Fruit fly (Drosophila melanogaster) whole organism, embryonic: ENCODE data around the gene Scox.

Experiments
- CG10209 ChIP-seq: fragments of 200-800 bp; sonication (Bioruptor generic); optimal IDR thresholded peaks from 3 replicates; lab custom pipeline; 2017; ENCODE audit warnings: missing biosample characterization, mild to moderate bottlenecking, missing genetic modification characterization, missing genetic modification reagents
- CG10959 ChIP-seq: fragments of 200-800 bp; sonication (Bioruptor generic); IDR thresholded peaks from 2 replicates; pipeline ENCODE4 v1.3.6; 2022; ENCODE audit warnings: missing biosample characterization, missing genetic modification characterization
- CG11695 ChIP-seq: fragments of 200-800 bp; sonication (Bioruptor generic); IDR thresholded peaks from 3 replicates; pipeline ENCODE4 v1.3.6; 2022; ENCODE audit warnings: missing biosample characterization, missing genetic modification characterization
- CG12942 ChIP-seq: fragments of 200-800 bp; sonication (Bioruptor generic); optimal IDR thresholded peaks from 3 replicates; lab custom pipeline; 2016; ENCODE audit warnings: missing biosample characterization, missing genetic modification characterization
- CG13424 ChIP-seq: fragments of 200-800 bp; sonication (Bioruptor generic); optimal IDR thresholded peaks from 2 replicates; lab custom pipeline; 2019; ENCODE audit warnings: missing biosample characterization, mild to moderate bottlenecking, missing genetic modification characterization, moderate library complexity
- CG14710 ChIP-seq: fragments of 200-800 bp; sonication (Bioruptor generic); optimal IDR thresholded peaks from 3 replicates; lab custom pipeline; 2019; ENCODE audit warnings: missing biosample characterization, mild to moderate bottlenecking, missing genetic modification characterization, moderate library complexity
- CG15011 ChIP-seq: fragments of 200-800 bp; sonication (Bioruptor generic); optimal IDR thresholded peaks from 3 replicates; lab custom pipeline; 2018; ENCODE audit warnings: missing biosample characterization, mild to moderate bottlenecking, missing genetic modification characterization
- CG17829 ChIP-seq: fragments of 200-800 bp; optimal IDR thresholded peaks from 2 replicates; lab custom pipeline; 2019; ENCODE audit warnings: missing biosample characterization, mild to moderate bottlenecking, missing genetic modification characterization, moderate library complexity
- CG17912 ChIP-seq: fragments of 200-800 bp; sonication (Bioruptor generic); optimal IDR thresholded peaks from 2 replicates; lab custom pipeline; 2018; ENCODE audit warnings: missing biosample characterization, mild to moderate bottlenecking, missing genetic modification characterization
- CG2120 ChIP-seq: fragments of 200-800 bp; sonication (Bioruptor generic); optimal IDR thresholded peaks from 3 replicates; lab custom pipeline; 2016; ENCODE audit warnings: missing biosample characterization, missing genetic modification characterization
- CG2678 ChIP-seq: fragments of 200-800 bp; sonication (Bioruptor generic); optimal IDR thresholded peaks from 3 replicates; lab custom pipeline; 2019; ENCODE audit warnings: missing biosample characterization, mild to moderate bottlenecking, missing genetic modification characterization, moderate library complexity
- CG30431 ChIP-seq: fragments of 200-800 bp; sonication (Bioruptor generic); optimal IDR thresholded peaks from 2 replicates; lab custom pipeline; 2017; ENCODE audit warnings: missing biosample characterization, missing genetic modification characterization
- CG3065 ChIP-seq: fragments of 200-800 bp; sonication (Bioruptor generic); optimal IDR thresholded peaks from 2 replicates; lab custom pipeline; 2016; ENCODE audit warnings: missing biosample characterization, missing genetic modification characterization
- CG32772 ChIP-seq: fragments of 200-800 bp; sonication (Bioruptor generic); IDR thresholded peaks from 2 replicates; pipeline ENCODE4 v1.3.6; 2022; ENCODE audit warnings: missing biosample characterization, missing genetic modification characterization
- CG3281 ChIP-seq: fragments of 200-800 bp; sonication (Bioruptor generic); optimal IDR thresholded peaks from 3 replicates; lab custom pipeline; 2017; ENCODE audit warnings: missing biosample characterization, mild to moderate bottlenecking, missing genetic modification characterization
- CG3838 ChIP-seq: fragments of 200-800 bp; sonication (Bioruptor generic); optimal IDR thresholded peaks from 3 replicates; lab custom pipeline; 2016; ENCODE audit warnings: missing biosample characterization, missing genetic modification characterization
- CG43689 ChIP-seq: fragments of 200-800 bp; sonication (Bioruptor generic); IDR thresholded peaks from 2 replicates; pipeline ENCODE4 v1.3.6; 2022; ENCODE audit warnings: missing biosample characterization, missing genetic modification characterization
- CG6683 ChIP-seq: fragments of 200-800 bp; sonication (Bioruptor generic); optimal IDR thresholded peaks from 2 replicates; lab custom pipeline; 2017; ENCODE audit warnings: missing biosample characterization, mild to moderate bottlenecking, missing genetic modification characterization, missing genetic modification reagents
- CG6791 ChIP-seq: fragments of 200-800 bp; sonication (Bioruptor generic); IDR thresholded peaks from 3 replicates; pipeline ENCODE4 v1.3.6; 2022; ENCODE audit warnings: missing biosample characterization, missing genetic modification characterization; ENCODE audit not compliant: partially characterized antibody
- CG7745 ChIP-seq: fragments of 200-800 bp; sonication (Bioruptor generic); optimal IDR thresholded peaks from 2 replicates; lab custom pipeline; 2018; ENCODE audit warnings: missing biosample characterization, mild to moderate bottlenecking, missing genetic modification characterization, moderate library complexity
- CG9932 ChIP-seq: fragments of 200-800 bp; sonication (Bioruptor generic); IDR thresholded peaks from 2 replicates; pipeline ENCODE4 v1.3.6; 2022; ENCODE audit warnings: missing biosample characterization, missing genetic modification characterization
- D19A ChIP-seq: fragments of 200-800 bp; optimal IDR thresholded peaks from 3 replicates; lab custom pipeline; 2019; ENCODE audit warnings: missing biosample characterization, mild to moderate bottlenecking, missing genetic modification characterization, moderate library complexity
- Drgx ChIP-seq: fragments of 200-800 bp; sonication (Bioruptor generic); IDR thresholded peaks from 2 replicates; pipeline ENCODE4 v1.3.6; 2022; ENCODE audit warnings: missing biosample characterization, missing genetic modification characterization
- HLH4C ChIP-seq: fragments of 200-800 bp; sonication (Bioruptor generic); IDR thresholded peaks from 3 replicates; pipeline ENCODE4 v1.3.6; 2022; ENCODE audit warnings: missing biosample characterization, missing genetic modification characterization; ENCODE audit not compliant: partially characterized antibody
- Hr78 ChIP-seq, 2 experiments: fragments of 200-800 bp in 1 of 2; fragments of >200 bp in 1 of 2; sonication (Bioruptor generic) in 1 of 2; optimal IDR thresholded peaks; 2 replicates each; lab custom pipeline; 2017 to 2019; ENCODE audit warnings: missing biosample characterization in 2 of 2, missing genetic modification characterization in 2 of 2, mild to moderate bottlenecking in 1 of 2, moderate library complexity in 1 of 2
- MESR4 ChIP-seq: fragments of 200-800 bp; sonication (Bioruptor generic); optimal IDR thresholded peaks from 2 replicates; lab custom pipeline; 2018; ENCODE audit warnings: missing biosample characterization, mild to moderate bottlenecking, missing genetic modification characterization, moderate library complexity
- Meics ChIP-seq: fragments of 200-800 bp; sonication (Bioruptor generic); optimal IDR thresholded peaks from 2 replicates; lab custom pipeline; 2017; ENCODE audit warnings: missing biosample characterization, mild to moderate bottlenecking, missing genetic modification characterization
- Pdp1 ChIP-seq, 2 experiments: fragments of 200-800 bp; sonication (Bioruptor generic); optimal IDR thresholded peaks; 3 replicates each; lab custom pipeline; 2016; ENCODE audit warnings: missing biosample characterization in 2 of 2, missing genetic modification characterization in 2 of 2, mild to moderate bottlenecking in 1 of 2, moderate library complexity in 1 of 2
- Rfx ChIP-seq: fragments of 200-800 bp; sonication (Bioruptor generic); IDR thresholded peaks from 2 replicates; pipeline ENCODE4 v1.3.6; 2022; ENCODE audit warnings: missing biosample characterization, missing genetic modification characterization
- chinmo ChIP-seq: fragments of 200-800 bp; sonication (Bioruptor generic); IDR thresholded peaks from 4 replicates; pipeline ENCODE4 v1.3.6; 2022; ENCODE audit warnings: missing biosample characterization, missing genetic modification characterization; ENCODE audit not compliant: partially characterized antibody
- cwo ChIP-seq: fragments of 200-800 bp; sonication (Bioruptor generic); optimal IDR thresholded peaks from 3 replicates; lab custom pipeline; 2017; ENCODE audit warnings: missing biosample characterization, missing genetic modification characterization, mild to moderate bottlenecking, moderate library complexity, missing genetic modification reagents
- grau ChIP-seq: fragments of 200-800 bp; optimal IDR thresholded peaks from 3 replicates; lab custom pipeline; 2019; ENCODE audit warnings: missing biosample characterization, mild to moderate bottlenecking, missing genetic modification characterization, moderate library complexity
- knrl ChIP-seq: fragments of 200-800 bp; sonication (Bioruptor generic); IDR thresholded peaks from 3 replicates; pipeline ENCODE4 v1.3.6; 2022; ENCODE audit warnings: missing biosample characterization, missing genetic modification characterization; ENCODE audit not compliant: partially characterized antibody
- lab ChIP-seq: fragments of 200-800 bp; sonication (Bioruptor generic); optimal IDR thresholded peaks from 3 replicates; lab custom pipeline; 2017; ENCODE audit warnings: missing biosample characterization, missing genetic modification characterization, mild to moderate bottlenecking, moderate library complexity, missing genetic modification reagents
- sens ChIP-seq: fragments of 200-800 bp; sonication (Bioruptor generic); peaks from one replicate; lab custom pipeline; 2016; ENCODE audit warnings: missing biosample characterization, missing genetic modification characterization
- slbo ChIP-seq: fragments of 200-800 bp; sonication (Bioruptor generic); IDR thresholded peaks from 2 replicates; pipeline ENCODE4 v1.3.6; 2022; ENCODE audit warnings: missing biosample characterization, missing genetic modification characterization
- sr ChIP-seq: fragments of 200-800 bp; sonication (Bioruptor generic); IDR thresholded peaks from 3 replicates; pipeline ENCODE4 v1.3.6; 2022; ENCODE audit warnings: missing biosample characterization, missing genetic modification characterization
- stwl ChIP-seq: fragments of 200-800 bp; sonication (Bioruptor generic); optimal IDR thresholded peaks from 3 replicates; lab custom pipeline; 2018; ENCODE audit warnings: missing biosample characterization, mild to moderate bottlenecking, missing genetic modification characterization, moderate library complexity
- wor ChIP-seq: fragments of 200-800 bp; sonication (Bioruptor generic); IDR thresholded peaks from 2 replicates; pipeline ENCODE4 v1.3.6; 2022; ENCODE audit warnings: missing biosample characterization, missing genetic modification characterization
- z ChIP-seq: fragments of 200-800 bp; sonication (Bioruptor generic); IDR thresholded peaks from 3 replicates; pipeline ENCODE4 v1.3.6; 2022; ENCODE audit warnings: missing biosample characterization, missing genetic modification characterization

Scox gene

DNA sequence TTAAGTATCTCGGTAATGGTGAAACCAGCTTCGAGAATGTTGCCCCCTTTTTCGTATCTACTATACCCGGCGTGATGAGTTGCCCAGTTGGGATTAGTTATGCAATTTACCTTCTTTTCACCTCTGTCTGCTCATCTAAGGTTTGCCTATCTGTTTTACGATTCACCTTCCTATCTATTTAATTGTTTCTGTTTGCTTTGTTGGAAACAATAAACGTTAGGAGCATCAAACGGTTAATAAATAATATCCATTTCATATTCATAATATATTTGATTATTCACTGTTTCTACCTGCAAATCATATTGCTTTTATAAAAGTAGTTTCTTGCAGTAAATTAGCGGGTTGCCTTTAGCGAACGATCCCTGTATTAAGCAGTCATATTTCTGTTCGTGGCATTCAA, 38.5 kb upstream of the Scox start:
- TF ChIP-seq cwo (peak; percentile 14), slbo (GFP tag; lab: Robert Waterston, UW) (peak; percentile 40; the same call in 1 of the 2 replicates), D19A (tag; lab: Kevin White, UChicago) (no peak), CG2120 (peak; percentile 24), CG13424 (tag; lab: Kevin White, UChicago) (no peak), CG9932 (GFP tag; lab: Robert Waterston, UW) (peak; percentile 20; the same call in 1 of the 2 replicates), CG2678 (tag; lab: Kevin White, UChicago) (peak; percentile 29), grau (tag; lab: Kevin White, UChicago) (peak; percentile 65), CG17829 (tag; lab: Kevin White, UChicago) (no peak), lab (GFP tag; lab: Kevin White, UChicago) (peak; percentile 21), CG11695 (GFP tag; lab: Robert Waterston, UW) (0 out of 3 replicates have a peak, but pooled peaks have one; percentile 18), Rfx (GFP tag; lab: Robert Waterston, UW) (peak; percentile 8; the same call in 1 of the 2 replicates), stwl (tag; lab: Kevin White, UChicago) (no peak), CG3281 (GFP tag; lab: Kevin White, UChicago) (peak; percentile 20), sens (GFP tag; lab: Kevin White, UChicago) (peak; percentile 17), Meics (GFP tag; lab: Kevin White, UChicago) (peak; percentile 7), CG10209 (no peak), Drgx (GFP tag; lab: Robert Waterston, UW) (0 out of 2 replicates have a peak, but pooled peaks have one; percentile 9), Pdp1 (GFP tag; optimal IDR thresholded peaks at IDR 0.05; lab: Kevin White, UChicago) (peak in 1 of 2 experiments; percentile 43)

DNA sequence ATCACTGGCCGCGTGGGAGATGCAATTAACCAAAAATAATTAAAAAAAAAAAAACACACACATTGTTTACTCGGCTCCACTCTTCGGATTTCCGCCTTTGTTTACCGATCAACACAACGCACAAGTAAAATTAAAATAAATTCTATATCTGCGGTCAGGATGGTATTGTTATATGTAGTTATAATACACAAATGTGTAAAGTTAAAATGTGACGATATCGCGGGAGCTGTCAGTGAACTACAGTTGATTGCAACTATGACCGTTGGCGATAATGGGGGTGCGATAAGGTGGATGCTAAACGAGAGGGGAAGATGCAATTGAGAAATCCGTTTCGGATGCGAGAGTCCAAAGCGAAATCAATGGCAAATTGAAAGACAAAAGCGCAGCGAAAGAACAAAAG, 37.6 kb upstream of the Scox start:
- TF ChIP-seq CG9932 (GFP tag; lab: Robert Waterston, UW): no peak
- no peak for TF ChIP-seq wor (GFP tag; lab: Robert Waterston, UW)
- TF ChIP-seq CG3065 (GFP tag; lab: Kevin White, UChicago): no peak
- TF ChIP-seq CG12942 (GFP tag; lab: Kevin White, UChicago): no peak
- TF ChIP-seq CG14710: no peak
- TF ChIP-seq sr: peak; percentile 24; the same call in 1 of the 3 replicates
- TF ChIP-seq CG6683 (GFP tag; lab: Kevin White, UChicago): no peak
- peak; percentile 55 for TF ChIP-seq sens (GFP tag; lab: Kevin White, UChicago)
- no peak for TF ChIP-seq knrl (GFP tag; lab: Robert Waterston, UW)
- TF ChIP-seq CG32772 (GFP tag; lab: Robert Waterston, UW): no peak
- no peak for TF ChIP-seq CG43689 (GFP tag; lab: Robert Waterston, UW)
- TF ChIP-seq CG17912 (GFP tag; lab: Kevin White, UChicago): no peak
- TF ChIP-seq, all 482 proteins: peak for 2

- TF ChIP-seq chinmo (GFP tag; lab: Robert Waterston, UW) (0 out of 4 replicates have a peak, but pooled peaks have one; percentile 52), HLH4C (GFP tag; lab: Robert Waterston, UW) (no peak), sr (no peak), z (0 out of 3 replicates have a peak, but pooled peaks have one; percentile 24), CG3838 (GFP tag; lab: Kevin White, UChicago) (no peak), MESR4 (GFP tag; lab: Kevin White, UChicago) (no peak), CG15011 (no peak), CG10959 (GFP tag; lab: Robert Waterston, UW) (no peak), CG6791 (0 out of 3 replicates have a peak, but pooled peaks have one; percentile 26), CG7745 (tag; lab: Kevin White, UChicago) (no peak), CG30431 (GFP tag; lab: Kevin White, UChicago) (no peak), Hr78 (GFP tag; optimal IDR thresholded peaks at IDR 0.05; lab: Kevin White, UChicago) (peak in 1 of 2 experiments; percentile 89)
These were observed 36.7 kb upstream of the Scox start for dm6 chr2L:5005464-5005764.
